Fruit fly (Drosophila melanogaster): Measurements from ENCODE around the gene cl.

Gene cl

dm6 chr2L:5569503-5569902, 49.6 kb downstream of the cl start (continued):
- no peak for TF ChIP-seq CrebA (GFP tag; optimal IDR thresholded peaks at IDR 0.05; ENCODE audit: borderline replicate concordance)
- no peak for TF ChIP-seq usp (GFP tag; optimal IDR thresholded peaks at IDR 0.05)
- peak; percentile 40 for TF ChIP-seq fru (GFP tag; optimal IDR thresholded peaks at IDR 0.05)
- no peak for TF ChIP-seq Sp1 (GFP tag; optimal IDR thresholded peaks at IDR 0.05)
- TF ChIP-seq dl (GFP tag; optimal IDR thresholded peaks at IDR 0.05; ENCODE audit: insufficient read depth in 1 of 2, partially characterized antibody in 2 of 2), result no peak
- peak; percentile 12 for TF ChIP-seq dmrt93B (GFP tag; optimal IDR thresholded peaks at IDR 0.05)
- TF ChIP-seq Mio (GFP tag; optimal IDR thresholded peaks at IDR 0.05), result no peak
- TF ChIP-seq CG32264 (GFP tag; optimal IDR thresholded peaks at IDR 0.05), result no peak
- TF ChIP-seq br (GFP tag; optimal IDR thresholded peaks at IDR 0.05), result no peak
- no peak for TF ChIP-seq woc (GFP tag; optimal IDR thresholded peaks at IDR 0.05)

All from whole organism, wandering third instar larva.